Worm (Caenorhabditis elegans) whole organism, mixed stage, embryonic: ENCODE results near the gene noa-1.

Source experiments
- M03D4.4 ChIP-seq: sonication (generic microtip); optimal IDR thresholded peaks from 2 replicates; lab custom pipeline; 2017; ENCODE audit warnings: mild to moderate bottlenecking, missing genetic modification characterization, missing compliant biosample characterization
- cnd-1 ChIP-seq: fragments of 200-800 bp; sonication (Bioruptor generic); optimal IDR thresholded peaks from 2 replicates; lab custom pipeline; 2018; ENCODE audit warnings: mild to moderate bottlenecking, missing genetic modification characterization, missing compliant biosample characterization
- drap-1 ChIP-seq: fragments of 200-800 bp; sonication (Bioruptor generic); optimal IDR thresholded peaks from 3 replicates; lab custom pipeline; 2018; ENCODE audit warnings: mild to moderate bottlenecking, missing genetic modification characterization, missing compliant biosample characterization
- elt-3 ChIP-seq: fragments of 150-350 bp; optimal IDR thresholded peaks from 2 replicates; lab custom pipeline; 2014; ENCODE audit warnings: missing biosample characterization, missing genetic modification characterization
- hlh-1 ChIP-seq: fragments of 150-350 bp; optimal IDR thresholded peaks from 2 replicates; lab custom pipeline; 2014; ENCODE audit warnings: missing biosample characterization, missing genetic modification reagents, missing genetic modification characterization
- mab-5 ChIP-seq: fragments of 150-350 bp; optimal IDR thresholded peaks from 2 replicates; lab custom pipeline; 2014; ENCODE audit warnings: missing biosample characterization, missing genetic modification characterization
- mep-1 ChIP-seq: fragments of 150-350 bp; optimal IDR thresholded peaks from 2 replicates; lab custom pipeline; 2017; ENCODE audit warnings: missing biosample characterization, missing genetic modification reagents, missing genetic modification characterization, inconsistent platforms
- nhr-237 ChIP-seq: fragments of 150-350 bp; optimal IDR thresholded peaks from 2 replicates; lab custom pipeline; 2014; ENCODE audit warnings: missing biosample characterization, missing genetic modification characterization
- nhr-28 ChIP-seq: fragments of 150-350 bp; optimal IDR thresholded peaks from 2 replicates; lab custom pipeline; 2014; ENCODE audit warnings: missing biosample characterization, missing genetic modification characterization
- pha-4 ChIP-seq: fragments of 150-350 bp; optimal IDR thresholded peaks from 2 replicates; lab custom pipeline; 2018; ENCODE audit warnings: missing biosample characterization, missing genetic modification reagents, missing genetic modification characterization
- sem-2 ChIP-seq: fragments of 200-800 bp; sonication (Bioruptor generic); optimal IDR thresholded peaks from 2 replicates; lab custom pipeline; 2018; ENCODE audit warnings: mild to moderate bottlenecking, missing genetic modification characterization, missing compliant biosample characterization
- snpc-4 ChIP-seq: fragments of 150-350 bp; optimal IDR thresholded peaks from 2 replicates; lab custom pipeline; 2014; ENCODE audit warnings: missing biosample characterization, missing genetic modification characterization
- unc-62 ChIP-seq: fragments of 150-350 bp; optimal IDR thresholded peaks from 2 replicates; lab custom pipeline; 2014; ENCODE audit warnings: missing biosample characterization, missing genetic modification reagents, missing genetic modification characterization
- zip-8 ChIP-seq: fragments of 150-350 bp; optimal IDR thresholded peaks from 2 replicates; lab custom pipeline; 2014; ENCODE audit warnings: missing biosample characterization, missing genetic modification characterization

DNA sequence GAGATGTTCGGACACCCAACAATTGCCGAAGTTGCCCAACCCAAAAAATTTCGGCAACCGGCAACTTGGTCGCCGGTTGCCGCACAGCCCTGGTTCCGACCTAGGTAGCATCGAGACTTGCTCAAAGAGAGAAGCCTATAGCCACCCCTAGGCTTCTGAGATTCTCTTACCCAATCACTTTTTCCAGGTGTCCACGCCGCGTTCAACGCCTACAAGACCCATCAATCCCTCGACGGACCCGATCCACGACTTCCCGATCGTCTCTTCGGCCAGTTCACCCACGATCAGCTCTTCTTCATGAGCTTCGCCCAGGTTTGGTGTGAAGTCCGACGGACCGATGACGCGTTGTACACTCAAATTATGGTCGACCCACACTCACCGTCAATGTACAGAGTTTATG lies 25.0 kb downstream of the noa-1 start:
- TF ChIP-seq snpc-4 (tag; lab: Kevin White, UChicago) (no peak), drap-1 (no peak), sem-2 (no peak), pha-4 (tag; lab: Kevin White, UChicago) (no peak), unc-62 (GFP tag; lab: Kevin White, UChicago) (no peak), hlh-1 (tag; lab: Kevin White, UChicago) (no peak), zip-8 (tag; lab: Kevin White, UChicago) (no peak), elt-3 (no peak), cnd-1 (tag; lab: Kevin White, UChicago) (no peak), nhr-237 (tag; lab: Kevin White, UChicago) (no peak), mab-5 (tag; lab: Kevin White, UChicago) (no peak), M03D4.4 (no peak), nhr-28 (tag; lab: Kevin White, UChicago) (no peak), mep-1 (no peak)
